Fruit fly (Drosophila melanogaster): Measurements from ENCODE around the gene CG4119.
A peak's percentile ranks its signal among the peaks of the same experiment; 100 is the strongest.

CG4119 gene

dm6 chrX:5671537-5672029 is 5.7 kb downstream of the CG4119 start, which contains the start of gene Rab18 (continued):
- TF ChIP-seq unpg (GFP tag; optimal IDR thresholded peaks at IDR 0.05): no peak
- peak; percentile 34 for TF ChIP-seq phol (tag; optimal IDR thresholded peaks at IDR 0.05)
- no peak for TF ChIP-seq CG18619 (GFP tag; optimal IDR thresholded peaks at IDR 0.05)
- TF ChIP-seq CG10654 (GFP tag; optimal IDR thresholded peaks at IDR 0.05): peak; percentile 18
- TF ChIP-seq chinmo (GFP tag; IDR thresholded peaks at IDR 0.05; ENCODE audit: partially characterized antibody): no peak
- TF ChIP-seq Bgb (GFP tag; IDR thresholded peaks at IDR 0.05; ENCODE audit: partially characterized antibody): peak; percentile 60; the same call in 1 of the 2 replicates
- TF ChIP-seq CG10274 (GFP tag; optimal IDR thresholded peaks at IDR 0.05): no peak
- peak; percentile 23 for TF ChIP-seq Ets97D (GFP tag; optimal IDR thresholded peaks at IDR 0.05)
- TF ChIP-seq bcd (GFP tag; optimal IDR thresholded peaks at IDR 0.05): no peak
- TF ChIP-seq Meics (GFP tag; optimal IDR thresholded peaks at IDR 0.05): no peak
- no peak for TF ChIP-seq hb (GFP tag; IDR thresholded peaks at IDR 0.05; ENCODE audit: partially characterized antibody)
- no peak for TF ChIP-seq CG15011 (GFP tag; optimal IDR thresholded peaks at IDR 0.05)
- TF ChIP-seq CG16815 (GFP tag; optimal IDR thresholded peaks at IDR 0.05): no peak
- TF ChIP-seq vvl (GFP tag; IDR thresholded peaks at IDR 0.05): peak; percentile 75
- no peak for TF ChIP-seq CG31365 (tag; optimal IDR thresholded peaks at IDR 0.05)
- TF ChIP-seq Antp (GFP tag; optimal IDR thresholded peaks at IDR 0.05): peak; percentile 37
- no peak for TF ChIP-seq danr (GFP tag; IDR thresholded peaks at IDR 0.05)
- TF ChIP-seq Rfx (GFP tag; IDR thresholded peaks at IDR 0.05): peak; percentile 73
- no peak for TF ChIP-seq CG3726 (GFP tag; IDR thresholded peaks at IDR 0.05)
- no peak for TF ChIP-seq tup (GFP tag; optimal IDR thresholded peaks at IDR 0.05)
- no peak for TF ChIP-seq CG15696 (tag; optimal IDR thresholded peaks at IDR 0.05)
- TF ChIP-seq CG1647 (GFP tag; optimal IDR thresholded peaks at IDR 0.05): peak; percentile 26
- TF ChIP-seq tap (tag; optimal IDR thresholded peaks at IDR 0.05): no peak
- no peak for TF ChIP-seq Atf6 (GFP tag; IDR thresholded peaks at IDR 0.05)
- TF ChIP-seq MBD-R2 (GFP tag; IDR thresholded peaks at IDR 0.05): peak; percentile 83
- TF ChIP-seq CG15073 (GFP tag; optimal IDR thresholded peaks at IDR 0.05): no peak
- TF ChIP-seq CG42726 (GFP tag; IDR thresholded peaks at IDR 0.05; ENCODE audit: partially characterized antibody): no peak
- TF ChIP-seq YL-1 (GFP tag; optimal IDR thresholded peaks at IDR 0.05): peak; percentile 43
- TF ChIP-seq MTF-1 (GFP tag; optimal IDR thresholded peaks at IDR 0.05; ENCODE audit: borderline replicate concordance): no peak
- no peak for TF ChIP-seq CG17802 (tag; optimal IDR thresholded peaks at IDR 0.05)
- TF ChIP-seq exex (tag; optimal IDR thresholded peaks at IDR 0.05): no peak
- TF ChIP-seq Xrp1 (GFP tag; IDR thresholded peaks at IDR 0.05): no peak
- TF ChIP-seq toy (GFP tag; IDR thresholded peaks at IDR 0.05): no peak
- no peak for TF ChIP-seq fd64A (GFP tag; optimal IDR thresholded peaks at IDR 0.05)
- TF ChIP-seq CG8765 (GFP tag; IDR thresholded peaks at IDR 0.05): 0 out of 2 replicates have a peak, but pooled peaks have one; percentile 21
- TF ChIP-seq CG1024 (GFP tag; IDR thresholded peaks at IDR 0.05): 0 out of 2 replicates have a peak, but pooled peaks have one; percentile 23
- peak; percentile 60 for TF ChIP-seq CG6272 (GFP tag; IDR thresholded peaks at IDR 0.05)
- no peak for TF ChIP-seq seq (GFP tag; IDR thresholded peaks at IDR 0.05)
- no peak for TF ChIP-seq Atf3 (GFP tag; optimal IDR thresholded peaks at IDR 0.05)
- TF ChIP-seq trh (GFP tag; optimal IDR thresholded peaks at IDR 0.05): no peak
- no peak for TF ChIP-seq eve (GFP tag; optimal IDR thresholded peaks at IDR 0.05)
- TF ChIP-seq CG11504 (tag; optimal IDR thresholded peaks at IDR 0.05): no peak
- TF ChIP-seq CG33213 (GFP tag; optimal IDR thresholded peaks at IDR 0.05): peak; percentile 38
- 0 out of 3 replicates have a peak, but pooled peaks have one; percentile 40 for TF ChIP-seq CG14860 (GFP tag; IDR thresholded peaks at IDR 0.05; ENCODE audit: partially characterized antibody)
- TF ChIP-seq B-H1 (GFP tag; IDR thresholded peaks at IDR 0.05): no peak
- no peak for TF ChIP-seq bsh (GFP tag; optimal IDR thresholded peaks at IDR 0.05)
- peak; percentile 68 for TF ChIP-seq BEAF-32 (GFP tag; optimal IDR thresholded peaks at IDR 0.05)
- TF ChIP-seq D19B (GFP tag; optimal IDR thresholded peaks at IDR 0.05): no peak
- no peak for TF ChIP-seq cg (GFP tag; optimal IDR thresholded peaks at IDR 0.05)
- TF ChIP-seq CG2875 (GFP tag; optimal IDR thresholded peaks at IDR 0.05): no peak

Data from whole organism, embryonic.